Fruit fly (Drosophila melanogaster): Measurements from ENCODE around the gene Npc2b.

Gene Npc2b

DNA sequence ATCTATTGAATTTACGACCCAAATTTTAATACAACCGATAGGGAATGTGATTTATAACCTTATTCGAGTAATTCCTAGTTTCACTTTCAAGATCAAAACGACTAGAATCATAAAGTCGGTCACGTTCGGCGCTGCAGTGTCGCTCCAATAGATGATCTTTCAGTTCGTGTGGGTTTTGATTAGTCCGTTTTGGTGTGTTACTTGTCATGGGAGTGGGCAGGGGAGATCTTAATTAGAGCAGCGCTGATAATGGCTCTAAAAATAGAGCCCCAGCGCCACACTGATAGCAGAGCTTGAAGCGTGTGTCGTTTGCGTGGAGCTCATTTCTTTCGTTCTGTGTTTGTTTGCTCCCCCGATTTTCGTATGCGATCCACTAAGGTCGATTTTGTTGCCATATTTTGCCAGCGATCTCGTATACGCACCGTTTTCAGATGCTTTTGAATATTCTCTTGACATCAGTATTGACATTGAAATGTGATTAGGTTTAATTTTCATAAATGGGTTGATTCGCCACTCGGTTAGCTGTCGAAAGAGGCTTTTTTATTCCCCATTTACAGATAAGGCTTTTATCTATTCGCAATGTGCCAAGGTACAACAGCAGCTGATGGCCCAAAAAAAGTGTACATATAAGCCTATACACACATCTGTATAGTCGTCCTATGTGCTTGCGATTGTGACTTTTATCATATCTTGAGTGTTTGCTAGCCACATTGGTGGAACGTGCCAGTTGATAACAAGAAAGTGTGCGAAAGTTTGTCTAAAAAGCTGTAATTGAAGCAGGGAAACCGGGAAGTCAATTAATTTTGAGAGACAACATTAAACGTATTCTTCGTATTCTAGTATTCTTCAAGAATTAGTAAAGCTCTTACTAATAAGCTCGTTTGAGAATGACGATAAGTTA lies 30.5 kb upstream of the Npc2b start (continued):
- TF ChIP-seq Bdp1 (GFP tag; optimal IDR thresholded peaks at IDR 0.05) (no peak), Aef1 (GFP tag; IDR thresholded peaks at IDR 0.05) (no peak), nom (GFP tag; optimal IDR thresholded peaks at IDR 0.05) (no peak), CG3163 (GFP tag; optimal IDR thresholded peaks at IDR 0.05) (peak; percentile 45), ERR (GFP tag; optimal IDR thresholded peaks at IDR 0.05) (peak; percentile 16), pros (GFP tag; optimal IDR thresholded peaks at IDR 0.05) (no peak), CG14860 (GFP tag; IDR thresholded peaks at IDR 0.05; ENCODE audit: partially characterized antibody) (no peak), CG6854 (GFP tag; optimal IDR thresholded peaks at IDR 0.05) (no peak), CG14014 (GFP tag; IDR thresholded peaks at IDR 0.05) (no peak), Ssrp (tag; optimal IDR thresholded peaks at IDR 0.05) (no peak), CG32772 (GFP tag; IDR thresholded peaks at IDR 0.05) (no peak), fru (optimal IDR thresholded peaks at IDR 0.05) (no peak), CG2202 (tag; optimal IDR thresholded peaks at IDR 0.05) (no peak), jing (GFP tag; optimal IDR thresholded peaks at IDR 0.05) (no peak), mam (GFP tag; optimal IDR thresholded peaks at IDR 0.05) (no peak), CG8765 (GFP tag; IDR thresholded peaks at IDR 0.05) (no peak), Nf-YA (GFP tag; IDR thresholded peaks at IDR 0.05) (no peak), CG18599 (GFP tag; optimal IDR thresholded peaks at IDR 0.05) (peak; percentile 6), CG9817 (tag; optimal IDR thresholded peaks at IDR 0.05) (no peak), CG3065 (GFP tag; optimal IDR thresholded peaks at IDR 0.05) (no peak), croc (GFP tag; conservative IDR thresholded peaks at IDR 0.05) (no peak), CG15601 (tag; optimal IDR thresholded peaks at IDR 0.05) (no peak), pho (GFP tag; optimal IDR thresholded peaks at IDR 0.05) (no peak), Poxn (GFP tag; IDR thresholded peaks at IDR 0.05) (no peak), CG32532 (GFP tag; IDR thresholded peaks at IDR 0.05) (no peak), Doc2 (GFP tag; IDR thresholded peaks at IDR 0.05) (no peak), CG6813 (GFP tag; optimal IDR thresholded peaks at IDR 0.05) (no peak), pan (optimal IDR thresholded peaks at IDR 0.05) (no peak), pan (GFP tag; optimal IDR thresholded peaks at IDR 0.05 in 1 of 2, IDR thresholded peaks at IDR 0.05 in 1 of 2) (no peak), CG10959 (GFP tag; IDR thresholded peaks at IDR 0.05) (no peak), CG12769 (tag; optimal IDR thresholded peaks at IDR 0.05) (peak; percentile 31), CG3995 (GFP tag; optimal IDR thresholded peaks at IDR 0.05) (no peak), CG2116 (GFP tag; optimal IDR thresholded peaks at IDR 0.05) (no peak), lov (optimal IDR thresholded peaks at IDR 0.05) (no peak), lov (GFP tag; IDR thresholded peaks at IDR 0.05) (no peak), sna (GFP tag; IDR thresholded peaks at IDR 0.05; ENCODE audit: partially characterized antibody) (no peak), Sin3A (optimal IDR thresholded peaks at IDR 0.05) (no peak), CG11456 (GFP tag; IDR thresholded peaks at IDR 0.05) (no peak), pita (GFP tag; optimal IDR thresholded peaks at IDR 0.05) (no peak), CG15479 (GFP tag; optimal IDR thresholded peaks at IDR 0.05) (no peak), knrl (GFP tag; IDR thresholded peaks at IDR 0.05; ENCODE audit: partially characterized antibody) (no peak), onecut (GFP tag; IDR thresholded peaks at IDR 0.05) (no peak), Lim3 (GFP tag; IDR thresholded peaks at IDR 0.05) (no peak), gro (GFP tag; optimal IDR thresholded peaks at IDR 0.05) (no peak), CG18262 (tag; optimal IDR thresholded peaks at IDR 0.05) (no peak), abd-A (tag; optimal IDR thresholded peaks at IDR 0.05) (no peak), CG2129 (GFP tag; IDR thresholded peaks at IDR 0.05; ENCODE audit: partially characterized antibody) (no peak), mirr (GFP tag; optimal IDR thresholded peaks at IDR 0.05) (peak; percentile 22), ac (GFP tag; optimal IDR thresholded peaks at IDR 0.05) (no peak), bowl (GFP tag; IDR thresholded peaks at IDR 0.05) (no peak), CG13123 (GFP tag; optimal IDR thresholded peaks at IDR 0.05) (no peak)

All from whole organism, embryonic.